Fruit fly (Drosophila melanogaster): ENCODE results near the gene psd.

Gene psd

dm6 chr2L:5974122-5974521 is 9.4 kb upstream of the psd start (continued):
- TF ChIP-seq odd (GFP tag; optimal IDR thresholded peaks at IDR 0.05), result peak; percentile 77
- peak; percentile 47 for TF ChIP-seq Fer2 (tag; optimal IDR thresholded peaks at IDR 0.05)
- TF ChIP-seq otp (GFP tag; IDR thresholded peaks at IDR 0.05), result peak; percentile 77; the same call in 2 of the 3 replicates
- no peak for TF ChIP-seq oc (tag; optimal IDR thresholded peaks at IDR 0.05)
- peak in 1 of 2 experiments; percentile 50 for TF ChIP-seq Hr78 (GFP tag; optimal IDR thresholded peaks at IDR 0.05)
- peak; percentile 59 for TF ChIP-seq CG8924 (tag; optimal IDR thresholded peaks at IDR 0.05)
- no peak for TF ChIP-seq CG17328 (GFP tag; IDR thresholded peaks at IDR 0.05)
- no peak for TF ChIP-seq Neu2 (GFP tag; optimal IDR thresholded peaks at IDR 0.05; ENCODE audit: borderline replicate concordance)
- peak; percentile 72; the same call in 1 of the 2 replicates for TF ChIP-seq sob (GFP tag; IDR thresholded peaks at IDR 0.05)
- peak; percentile 45 for TF ChIP-seq CG7928 (GFP tag; optimal IDR thresholded peaks at IDR 0.05)
- no peak for TF ChIP-seq cg (GFP tag; optimal IDR thresholded peaks at IDR 0.05)
- TF ChIP-seq sqz (GFP tag; optimal IDR thresholded peaks at IDR 0.05), result peak; percentile 17

dm6 chr2L:5972588-5973236 is 8.0 kb upstream of the psd start:
- TF ChIP-seq CG31441 (GFP tag; IDR thresholded peaks at IDR 0.05), result 0 out of 2 replicates have a peak, but pooled peaks have one; percentile 19
- no peak for TF ChIP-seq CG32532 (GFP tag; IDR thresholded peaks at IDR 0.05)
- TF ChIP-seq CG12769 (tag; optimal IDR thresholded peaks at IDR 0.05), result peak; percentile 70
- peak; percentile 69; the same call in 1 of the 2 replicates for TF ChIP-seq crol (GFP tag; IDR thresholded peaks at IDR 0.05)
- no peak for TF ChIP-seq Mes4 (GFP tag; optimal IDR thresholded peaks at IDR 0.05)
- peak in 1 of 2 experiments; percentile 41 for TF ChIP-seq Pdp1 (GFP tag; optimal IDR thresholded peaks at IDR 0.05)
- TF ChIP-seq CG2199 (GFP tag; IDR thresholded peaks at IDR 0.05), result peak; percentile 29; the same call in 1 of the 3 replicates
- peak; percentile 20; the same call in 1 of the 2 replicates for TF ChIP-seq CG32767 (GFP tag; IDR thresholded peaks at IDR 0.05)
- TF ChIP-seq Dbx (GFP tag; IDR thresholded peaks at IDR 0.05), result no peak
- no peak for TF ChIP-seq CG8281 (tag; optimal IDR thresholded peaks at IDR 0.05)
- TF ChIP-seq ci (GFP tag; IDR thresholded peaks at IDR 0.05), result 0 out of 3 replicates have a peak, but pooled peaks have one; percentile 18
- no peak for TF ChIP-seq CG7839 (tag; optimal IDR thresholded peaks at IDR 0.05)
- TF ChIP-seq sd (tag; optimal IDR thresholded peaks at IDR 0.05), result peak; percentile 30
- TF ChIP-seq CG12071 (GFP tag; optimal IDR thresholded peaks at IDR 0.05), result no peak
- no peak for TF ChIP-seq CG17829 (tag; optimal IDR thresholded peaks at IDR 0.05)
- peak; percentile 78 for TF ChIP-seq z (GFP tag; IDR thresholded peaks at IDR 0.05)
- TF ChIP-seq Trl (optimal IDR thresholded peaks at IDR 0.05), result peak; percentile 30 to 58
- TF ChIP-seq Trl (GFP tag; optimal IDR thresholded peaks at IDR 0.05), result no peak

- TF ChIP-seq oc (tag; optimal IDR thresholded peaks at IDR 0.05) (peak; percentile 13), zfh2 (GFP tag; optimal IDR thresholded peaks at IDR 0.05) (peak; percentile 26), CG11085 (GFP tag; IDR thresholded peaks at IDR 0.05) (peak; percentile 28; the same call in 1 of the 2 replicates), ttk (GFP tag; IDR thresholded peaks at IDR 0.05) (peak; percentile 39; the same call in 1 of the 2 replicates), HmgZ (tag; optimal IDR thresholded peaks at IDR 0.05) (peak; percentile 17), dmrt11E (tag; optimal IDR thresholded peaks at IDR 0.05) (peak; percentile 17), CG17361 (GFP tag; IDR thresholded peaks at IDR 0.05) (0 out of 3 replicates have a peak, but pooled peaks have one; percentile 41), CG1647 (GFP tag; optimal IDR thresholded peaks at IDR 0.05) (peak; percentile 33), CG7745 (tag; optimal IDR thresholded peaks at IDR 0.05) (no peak), lbe (GFP tag; optimal IDR thresholded peaks at IDR 0.05) (peak; percentile 61), E2f1 (GFP tag; IDR thresholded peaks at IDR 0.05) (peak; percentile 38; the same call in 1 of the 2 replicates), CG2120 (GFP tag; optimal IDR thresholded peaks at IDR 0.05) (peak; percentile 57), CG6689 (GFP tag; IDR thresholded peaks at IDR 0.05) (0 out of 2 replicates have a peak, but pooled peaks have one; percentile 48), ssp (GFP tag; IDR thresholded peaks at IDR 0.05) (peak; percentile 37; the same call in 1 of the 2 replicates), H15 (GFP tag; IDR thresholded peaks at IDR 0.05) (peak; percentile 36; the same call in 1 of the 3 replicates), ATbp (GFP tag; optimal IDR thresholded peaks at IDR 0.05) (peak; percentile 27), chif (GFP tag; optimal IDR thresholded peaks at IDR 0.05) (peak in 1 of 2 experiments; percentile 40), slou (GFP tag; optimal IDR thresholded peaks at IDR 0.05) (no peak), CG12744 (GFP tag; optimal IDR thresholded peaks at IDR 0.05) (no peak), Bteb2 (GFP tag; optimal IDR thresholded peaks at IDR 0.05) (peak; percentile 12)
These were observed 7.3 kb upstream of the psd start for dm6 chr2L:5972005-5972404.

Measured in whole organism, embryonic.